Fruit fly (Drosophila melanogaster): Measurements from ENCODE around the gene mura.

mura gene

dm6 chr3R:9550265-9551012, 1.2 kb downstream of the mura start (continued):
- TF ChIP-seq CG4360 (GFP tag; IDR thresholded peaks at IDR 0.05): no peak
- no peak for TF ChIP-seq Myb (GFP tag; optimal IDR thresholded peaks at IDR 0.05)
- peak; percentile 63 for TF ChIP-seq D19A (tag; optimal IDR thresholded peaks at IDR 0.05)
- no peak for TF ChIP-seq Opbp (GFP tag; IDR thresholded peaks at IDR 0.05; ENCODE audit: partially characterized antibody)
- no peak for TF ChIP-seq CG10959 (GFP tag; IDR thresholded peaks at IDR 0.05)
- TF ChIP-seq cad (GFP tag; optimal IDR thresholded peaks at IDR 0.05): peak; percentile 24
- no peak for TF ChIP-seq CG6272 (GFP tag; IDR thresholded peaks at IDR 0.05)
- no peak for TF ChIP-seq Dp (GFP tag; optimal IDR thresholded peaks at IDR 0.05)
- no peak for TF ChIP-seq CG15011 (GFP tag; optimal IDR thresholded peaks at IDR 0.05)
- TF ChIP-seq CG15479 (GFP tag; optimal IDR thresholded peaks at IDR 0.05): peak; percentile 41
- peak; percentile 1 for TF ChIP-seq PHDP (tag; optimal IDR thresholded peaks at IDR 0.05)
- TF ChIP-seq CG2875 (GFP tag; optimal IDR thresholded peaks at IDR 0.05): peak; percentile 12
- no peak for TF ChIP-seq Camta (GFP tag; optimal IDR thresholded peaks at IDR 0.05)
- TF ChIP-seq croc (GFP tag; conservative IDR thresholded peaks at IDR 0.05): no peak
- TF ChIP-seq grn (GFP tag; optimal IDR thresholded peaks at IDR 0.05): peak; percentile 50
- no peak for TF ChIP-seq CG9932 (GFP tag; IDR thresholded peaks at IDR 0.05)
- no peak for TF ChIP-seq CG6654 (GFP tag; optimal IDR thresholded peaks at IDR 0.05)
- TF ChIP-seq sc (optimal IDR thresholded peaks at IDR 0.05): no peak
- no peak for TF ChIP-seq sc (GFP tag; optimal IDR thresholded peaks at IDR 0.05)
- TF ChIP-seq Atf3 (GFP tag; optimal IDR thresholded peaks at IDR 0.05): no peak
- peak; percentile 25 for TF ChIP-seq nerfin-1 (tag; optimal IDR thresholded peaks at IDR 0.05)
- TF ChIP-seq Asciz (GFP tag; optimal IDR thresholded peaks at IDR 0.05): peak; percentile 62
- TF ChIP-seq Vsx1 (GFP tag; optimal IDR thresholded peaks at IDR 0.05): no peak
- no peak for TF ChIP-seq eyg (GFP tag; optimal IDR thresholded peaks at IDR 0.05)
- no peak for TF ChIP-seq CG15073 (GFP tag; optimal IDR thresholded peaks at IDR 0.05)
- TF ChIP-seq Blimp-1 (GFP tag; optimal IDR thresholded peaks at IDR 0.05): peak; percentile 8
- TF ChIP-seq Trl (optimal IDR thresholded peaks at IDR 0.05): peak; percentile 99 to 100
- TF ChIP-seq Trl (GFP tag; optimal IDR thresholded peaks at IDR 0.05): peak; percentile 66
- TF ChIP-seq CG6813 (GFP tag; optimal IDR thresholded peaks at IDR 0.05): no peak
- peak; percentile 21 for TF ChIP-seq CG7987 (GFP tag; optimal IDR thresholded peaks at IDR 0.05)
- TF ChIP-seq Lhr (GFP tag; optimal IDR thresholded peaks at IDR 0.05): no peak
- peak; percentile 14 for TF ChIP-seq CG14710 (tag; optimal IDR thresholded peaks at IDR 0.05)
- TF ChIP-seq CG5953 (GFP tag; IDR thresholded peaks at IDR 0.05): no peak
- peak in 1 of 2 experiments; percentile 80 for TF ChIP-seq Hr78 (GFP tag; optimal IDR thresholded peaks at IDR 0.05)
- no peak for TF ChIP-seq kni (GFP tag; optimal IDR thresholded peaks at IDR 0.05)
- no peak for TF ChIP-seq Dek (tag; optimal IDR thresholded peaks at IDR 0.05)
- TF ChIP-seq Sox102F (GFP tag; optimal IDR thresholded peaks at IDR 0.05): no peak
- TF ChIP-seq p53 (GFP tag; optimal IDR thresholded peaks at IDR 0.05): no peak
- TF ChIP-seq CG9437 (GFP tag; optimal IDR thresholded peaks at IDR 0.05): peak; percentile 12
- TF ChIP-seq odd (GFP tag; optimal IDR thresholded peaks at IDR 0.05): peak; percentile 6
- TF ChIP-seq ERR (GFP tag; optimal IDR thresholded peaks at IDR 0.05): peak; percentile 29
- no peak for TF ChIP-seq Antp (GFP tag; optimal IDR thresholded peaks at IDR 0.05)
- peak; percentile 16 for TF ChIP-seq CG2712 (tag; optimal IDR thresholded peaks at IDR 0.05)
- TF ChIP-seq nmo (GFP tag; optimal IDR thresholded peaks at IDR 0.05): no peak
- TF ChIP-seq bsh (GFP tag; optimal IDR thresholded peaks at IDR 0.05): peak in 1 of 2 experiments; percentile 16
- peak; percentile 31 for TF ChIP-seq CG13424 (tag; optimal IDR thresholded peaks at IDR 0.05)
- no peak for TF ChIP-seq CG18476 (GFP tag; optimal IDR thresholded peaks at IDR 0.05)
- TF ChIP-seq row (GFP tag; IDR thresholded peaks at IDR 0.05): no peak
- no peak for TF ChIP-seq chinmo (GFP tag; IDR thresholded peaks at IDR 0.05; ENCODE audit: partially characterized antibody)
